Fruit fly (Drosophila melanogaster) whole organism, wandering third instar larva: ENCODE data around the gene ssx.

Experiments used
- Abd-B ChIP-seq: fragments of >200 bp; optimal IDR thresholded peaks from 2 replicates; lab custom pipeline; 2017; ENCODE audit warnings: missing biosample characterization, missing genetic modification characterization
- CG32264 ChIP-seq: fragments of 200-800 bp; sonication (Bioruptor generic); optimal IDR thresholded peaks from 2 replicates; lab custom pipeline; 2016; ENCODE audit warnings: missing biosample characterization, missing genetic modification characterization
- CrebA ChIP-seq: fragments of 200-800 bp; sonication (Bioruptor generic); optimal IDR thresholded peaks from 2 replicates; lab custom pipeline; 2016; ENCODE audit warnings: missing biosample characterization, mild to moderate bottlenecking, missing genetic modification characterization, borderline replicate concordance
- Dfd ChIP-seq: fragments of >200 bp; optimal IDR thresholded peaks from 2 replicates; lab custom pipeline; 2017; ENCODE audit warnings: missing biosample characterization, missing genetic modification characterization
- Dif ChIP-seq: fragments of 200-275, 200-300 bp; sonication (Bioruptor generic); optimal IDR thresholded peaks from 2 replicates; lab custom pipeline; 2018; ENCODE audit warnings: missing biosample characterization, missing genetic modification characterization; ENCODE audit not compliant: partially characterized antibody
- GATAd ChIP-seq: sonication (Bioruptor generic); optimal IDR thresholded peaks from 2 replicates; lab custom pipeline; 2016; ENCODE audit warnings: missing biosample characterization, missing genetic modification characterization
- HLH106 ChIP-seq: fragments of 200-800 bp; optimal IDR thresholded peaks from 3 replicates; lab custom pipeline; 2019; ENCODE audit warnings: missing biosample characterization, mild to moderate bottlenecking, missing genetic modification characterization, moderate library complexity
- Hr78 ChIP-seq: fragments of >200 bp; optimal IDR thresholded peaks from 2 replicates; lab custom pipeline; 2017; ENCODE audit warnings: missing biosample characterization, missing genetic modification characterization
- Hr83 ChIP-seq: fragments of 200-300 bp; sonication (Bioruptor generic); optimal IDR thresholded peaks from 2 replicates; lab custom pipeline; 2016; ENCODE audit warnings: missing biosample characterization, mild to moderate bottlenecking, missing genetic modification characterization, moderate library complexity; ENCODE audit not compliant: poor library complexity, severe bottlenecking
- Jra ChIP-seq: sonication (Bioruptor generic); optimal IDR thresholded peaks from 2 replicates; lab custom pipeline; 2016; ENCODE audit warnings: missing biosample characterization, missing genetic modification characterization
- Myc ChIP-seq: fragments of >200 bp; optimal IDR thresholded peaks from 2 replicates; lab custom pipeline; 2017
- N ChIP-seq: fragments of >200 bp; optimal IDR thresholded peaks from 2 replicates; lab custom pipeline; 2018; ENCODE audit warnings: missing biosample characterization, missing external identifiers, missing genetic modification characterization
- OdsH ChIP-seq: fragments of 200-800 bp; sonication (Bioruptor generic); optimal IDR thresholded peaks from 2 replicates; lab custom pipeline; 2016; ENCODE audit warnings: missing biosample characterization, mild to moderate bottlenecking, missing genetic modification characterization
- Rel ChIP-seq, 2 experiments: fragments of 200-800 bp; sonication (Bioruptor generic) in 1 of 2; optimal IDR thresholded peaks; 2 replicates in 1 of 2; 3 replicates in 1 of 2; lab custom pipeline; 2016 to 2019; ENCODE audit warnings: mild to moderate bottlenecking in 2 of 2, missing biosample characterization in 2 of 2, missing genetic modification characterization in 2 of 2, moderate library complexity in 1 of 2
- Sp1 ChIP-seq: fragments of 200-800 bp; sonication (Bioruptor generic); optimal IDR thresholded peaks from 3 replicates; lab custom pipeline; 2019; ENCODE audit warnings: missing biosample characterization, mild to moderate bottlenecking, missing genetic modification characterization, moderate library complexity
- Vsx2 ChIP-seq: fragments of 200-300, 225-300 bp; sonication (Bioruptor generic); optimal IDR thresholded peaks from 2 replicates; lab custom pipeline; 2018; ENCODE audit warnings: missing biosample characterization, missing genetic modification characterization; ENCODE audit not compliant: partially characterized antibody
- brk ChIP-seq: fragments of 200-800 bp; sonication (Bioruptor generic); optimal IDR thresholded peaks from 2 replicates; lab custom pipeline; 2016; ENCODE audit warnings: missing biosample characterization, mild to moderate bottlenecking, missing genetic modification characterization
- dl ChIP-seq, 2 experiments: fragments of 175-275, 200-275 bp in 1 of 2; fragments of 200-275 bp in 1 of 2; sonication (Bioruptor generic); optimal IDR thresholded peaks; lab custom pipeline; 2018; ENCODE audit warnings: mild to moderate bottlenecking in 2 of 2, missing biosample characterization in 2 of 2, missing genetic modification characterization in 2 of 2, moderate library complexity in 2 of 2; ENCODE audit not compliant: partially characterized antibody in 2 of 2, insufficient read depth in 1 of 2
- dsf ChIP-seq: sonication (Bioruptor generic); optimal IDR thresholded peaks from 2 replicates; lab custom pipeline; 2016; ENCODE audit warnings: missing biosample characterization, missing genetic modification characterization, borderline replicate concordance
- ey ChIP-seq: fragments of 200-800 bp; sonication (Bioruptor generic); optimal IDR thresholded peaks from 2 replicates; lab custom pipeline; 2016; ENCODE audit warnings: missing biosample characterization, missing genetic modification characterization
- foxo ChIP-seq, 2 experiments: fragments of 200-800 bp; sonication (Bioruptor generic); optimal IDR thresholded peaks; 2 replicates in 1 of 2; 3 replicates in 1 of 2; lab custom pipeline; 2016 to 2017; ENCODE audit warnings: missing biosample characterization in 2 of 2, missing genetic modification characterization in 2 of 2
- h ChIP-seq: fragments of 200-800 bp; sonication (Bioruptor generic); optimal IDR thresholded peaks from 3 replicates; lab custom pipeline; 2016; ENCODE audit warnings: missing biosample characterization, mild to moderate bottlenecking, missing genetic modification characterization
- jim ChIP-seq: fragments of 175-275, 200-325 bp; sonication (Bioruptor generic); optimal IDR thresholded peaks from 2 replicates; lab custom pipeline; 2016; ENCODE audit warnings: missing biosample characterization, mild to moderate bottlenecking, missing genetic modification characterization
- lola ChIP-seq: fragments of >200 bp; optimal IDR thresholded peaks from 2 replicates; lab custom pipeline; 2017; ENCODE audit warnings: missing biosample characterization, missing genetic modification characterization
- pan ChIP-seq: fragments of >200 bp; optimal IDR thresholded peaks from 2 replicates; lab custom pipeline; 2017
- psq ChIP-seq: fragments of 200-800 bp; sonication (Bioruptor generic); optimal IDR thresholded peaks from 3 replicates; lab custom pipeline; 2017; ENCODE audit warnings: missing biosample characterization, mild to moderate bottlenecking, missing genetic modification characterization, moderate library complexity
- sage ChIP-seq: fragments of 200-800 bp; sonication (Bioruptor generic); optimal IDR thresholded peaks from 2 replicates; lab custom pipeline; 2016; ENCODE audit warnings: missing biosample characterization, mild to moderate bottlenecking, missing genetic modification characterization
- sv ChIP-seq: fragments of 200-800 bp; sonication (Bioruptor generic); optimal IDR thresholded peaks from 3 replicates; lab custom pipeline; 2016; ENCODE audit warnings: missing biosample characterization, missing genetic modification characterization
- usp ChIP-seq: fragments of >200 bp; optimal IDR thresholded peaks from 2 replicates; lab custom pipeline; 2017; ENCODE audit warnings: missing biosample characterization, missing genetic modification characterization
- woc ChIP-seq: sonication (Bioruptor generic); optimal IDR thresholded peaks from 2 replicates; lab custom pipeline; 2016; ENCODE audit warnings: missing biosample characterization, mild to moderate bottlenecking, missing genetic modification characterization

The ssx gene

DNA sequence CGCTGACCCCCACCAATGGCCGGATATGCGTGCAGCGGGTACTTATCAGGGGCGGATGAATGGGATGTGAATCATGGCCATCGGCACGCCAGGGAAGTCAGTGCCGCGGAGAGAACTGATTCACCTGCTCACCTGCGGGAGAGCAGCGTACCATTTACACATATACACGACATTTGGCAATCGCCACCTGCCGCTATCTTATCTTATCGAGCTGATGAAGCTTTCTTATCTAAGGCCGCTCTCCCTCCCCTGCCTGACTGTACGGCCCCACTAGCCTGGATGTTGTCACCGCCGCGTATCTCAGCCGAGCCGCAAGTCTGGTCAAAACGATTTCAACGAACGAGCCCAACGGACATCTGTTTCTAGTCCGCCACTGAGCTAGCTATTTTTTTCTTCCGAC is 24.1 kb upstream of the ssx start, which contains the start of gene Tsp2A:
Gene Tsp2A, plus strand, starts transcription at position 298 of the 400 bp plus-strand sequence.
- no peak for TF ChIP-seq jim (GFP tag; lab: Kevin White, UChicago)
- TF ChIP-seq h (GFP tag; lab: Kevin White, UChicago): peak; percentile 37

DNA sequence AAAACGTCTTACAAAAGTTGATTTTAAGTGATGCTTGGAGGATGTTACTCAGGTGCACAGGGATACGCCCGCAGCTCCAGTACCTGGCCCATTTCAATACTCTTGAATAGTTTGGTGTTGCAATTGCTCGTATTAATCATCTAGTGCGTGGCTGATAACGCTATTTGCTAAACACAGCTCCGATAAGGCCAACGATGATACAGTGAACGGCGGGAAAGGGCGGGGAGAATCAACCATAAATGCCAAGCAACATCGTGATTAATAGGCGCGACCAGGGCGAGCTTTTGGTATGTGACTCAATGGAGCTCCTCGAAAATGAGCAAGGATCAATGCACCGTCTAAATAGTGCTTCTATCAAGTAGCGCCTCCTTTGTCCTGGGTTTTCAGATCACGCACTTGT is 23.5 kb upstream of the ssx start:
- no peak for TF ChIP-seq lola
- TF ChIP-seq, all 38 proteins: peak for 0

DNA sequence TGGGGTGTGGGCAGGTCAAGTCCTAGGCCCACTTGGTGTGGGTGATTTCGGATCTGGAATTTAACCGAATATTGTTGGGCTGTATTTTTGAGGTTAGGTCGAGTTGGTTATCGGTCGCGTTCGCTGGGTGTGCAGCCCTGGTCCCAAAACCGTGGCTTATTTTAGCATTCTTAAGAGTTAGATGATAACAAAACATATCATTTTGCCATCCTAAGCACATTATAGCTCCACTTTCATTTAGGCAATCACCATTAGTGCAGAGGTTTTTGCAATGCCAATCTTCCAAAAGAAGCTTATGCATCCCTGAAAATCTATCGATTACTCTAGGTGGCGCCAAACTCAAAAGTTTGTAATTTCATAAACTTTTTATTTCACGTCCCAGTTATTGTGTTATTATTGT is 21.1 kb upstream of the ssx start, which contains the start of gene MTPAP:
Gene MTPAP, minus strand, starts transcription at position 103 of the 400 bp plus-strand sequence.
- TF ChIP-seq brk (GFP tag; lab: Kevin White, UChicago): no peak
- TF ChIP-seq CG32264 (GFP tag; lab: Kevin White, UChicago): no peak
- TF ChIP-seq woc (GFP tag; lab: Kevin White, UChicago): no peak
- TF ChIP-seq Rel (GFP tag; optimal IDR thresholded peaks at IDR 0.05; lab: Kevin White, UChicago): no peak
- no peak for TF ChIP-seq Rel (tag; optimal IDR thresholded peaks at IDR 0.05; lab: Kevin White, UChicago)
- peak; percentile 51 for TF ChIP-seq Myc (lab: Kevin White, UChicago)
- TF ChIP-seq lola: no peak
- TF ChIP-seq Vsx2 (GFP tag; lab: Kevin White, UChicago): no peak
- TF ChIP-seq CrebA (GFP tag; lab: Kevin White, UChicago): no peak
- no peak for TF ChIP-seq pan (lab: Kevin White, UChicago)
- TF ChIP-seq psq (GFP tag; lab: Kevin White, UChicago): no peak
- no peak for TF ChIP-seq OdsH (GFP tag; lab: Kevin White, UChicago)
- peak; percentile 9 for TF ChIP-seq h (GFP tag; lab: Kevin White, UChicago)
- TF ChIP-seq Sp1 (GFP tag; lab: Kevin White, UChicago): peak; percentile 11
- peak; percentile 5 for TF ChIP-seq HLH106 (tag; lab: Kevin White, UChicago)
- no peak for TF ChIP-seq N (GFP tag; lab: Kevin White, UChicago)
- no peak for TF ChIP-seq ey (GFP tag; lab: Kevin White, UChicago)

DNA sequence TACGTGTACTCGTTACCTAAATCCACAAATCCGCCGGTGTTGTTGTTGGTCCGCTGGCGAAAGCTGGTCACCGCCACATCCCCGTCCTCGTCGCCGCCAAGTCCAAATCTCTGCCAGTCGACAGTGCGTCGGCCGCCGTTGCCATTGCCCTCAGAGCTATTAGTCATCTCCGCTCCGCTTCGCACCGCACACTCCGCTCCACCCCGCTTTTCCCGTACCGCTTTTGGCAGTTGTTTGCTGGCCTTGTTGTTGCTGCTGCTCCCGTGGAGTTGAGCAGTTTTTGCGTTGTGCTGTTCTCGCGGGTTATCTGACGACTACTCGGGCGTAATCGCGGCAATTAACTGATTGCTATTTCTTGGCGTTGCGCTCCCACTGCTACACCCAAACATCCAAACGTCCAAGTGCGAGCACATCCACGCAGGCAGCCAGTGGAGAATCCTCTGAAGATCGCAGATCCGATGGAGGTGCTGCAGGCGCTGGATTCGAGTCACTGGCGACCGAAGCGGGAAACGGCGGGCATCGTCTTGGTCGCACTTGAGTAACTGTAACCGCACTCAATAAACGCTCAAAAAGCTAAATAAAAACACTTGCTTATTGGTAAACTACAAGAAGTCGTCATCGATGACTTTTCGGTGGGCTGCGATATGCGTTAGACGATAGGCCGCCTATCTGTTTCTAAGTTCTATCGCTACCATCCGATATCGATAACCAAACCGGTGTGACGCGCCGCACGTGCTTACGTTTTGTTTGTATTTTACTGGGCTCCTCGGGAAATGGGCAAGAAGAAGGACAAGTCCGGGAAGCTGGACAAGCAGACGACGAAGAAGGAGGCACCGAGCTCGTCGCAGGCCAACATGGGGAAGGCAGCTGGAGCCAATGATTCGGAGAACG is 16.8 kb upstream of the ssx start, which contains the start of the genes CG12773 and CG11417:
Gene CG12773, minus strand, starts transcription at position 660 of the 891 bp plus-strand sequence.
Gene CG11417, plus strand, starts transcription at position 693 of the 891 bp plus-strand sequence.
- no peak for TF ChIP-seq sage (GFP tag; lab: Kevin White, UChicago)
- TF ChIP-seq Myc (lab: Kevin White, UChicago): peak; percentile 16
- TF ChIP-seq usp (GFP tag; lab: Kevin White, UChicago): no peak
- TF ChIP-seq Hr78 (GFP tag; lab: Kevin White, UChicago): no peak
- no peak for TF ChIP-seq HLH106 (tag; lab: Kevin White, UChicago)
- TF ChIP-seq h (GFP tag; lab: Kevin White, UChicago): peak; percentile 27
- TF ChIP-seq sv (GFP tag; lab: Kevin White, UChicago): no peak
- TF ChIP-seq Abd-B (GFP tag; lab: Kevin White, UChicago): no peak
- TF ChIP-seq jim (GFP tag; lab: Kevin White, UChicago): no peak
- TF ChIP-seq Jra: peak; percentile 75
- TF ChIP-seq psq (GFP tag; lab: Kevin White, UChicago): no peak
- TF ChIP-seq Dif (GFP tag; lab: Kevin White, UChicago): peak; percentile 9
- no peak for TF ChIP-seq pan (lab: Kevin White, UChicago)
- no peak for TF ChIP-seq Hr83 (GFP tag; lab: Kevin White, UChicago)
- no peak for TF ChIP-seq foxo (GFP tag; optimal IDR thresholded peaks at IDR 0.05; lab: Kevin White, UChicago)
- peak; percentile 11 for TF ChIP-seq Sp1 (GFP tag; lab: Kevin White, UChicago)
- no peak for TF ChIP-seq dsf (GFP tag; lab: Kevin White, UChicago)
- TF ChIP-seq GATAd (GFP tag; lab: Kevin White, UChicago): no peak

DNA sequence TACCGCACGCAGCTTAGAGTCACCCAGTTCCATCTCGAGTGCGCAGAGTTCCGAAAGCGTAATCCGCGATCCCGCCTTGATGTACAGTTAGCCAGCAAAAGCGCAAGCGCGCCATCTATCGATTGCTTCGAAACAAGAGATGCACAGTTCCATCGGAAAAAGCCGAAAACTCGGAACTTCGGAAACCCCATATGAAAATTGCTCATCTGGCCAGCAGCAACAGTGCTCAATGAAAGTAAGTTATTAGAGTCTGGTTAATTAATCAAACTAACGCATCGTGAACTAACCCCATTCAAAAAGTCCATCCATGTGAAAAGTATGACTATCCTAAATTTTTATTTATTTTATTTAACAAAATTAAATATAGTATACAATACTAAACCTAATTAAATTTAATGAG is 12.9 kb upstream of the ssx start, which contains the start of gene png:
Gene png, minus strand, starts transcription at position 101 of the 400 bp plus-strand sequence.
- TF ChIP-seq Myc (lab: Kevin White, UChicago) (no peak), dl (GFP tag; optimal IDR thresholded peaks at IDR 0.05; lab: Kevin White, UChicago; ENCODE audit: insufficient read depth in 1 of 2, partially characterized antibody in 2 of 2) (no peak), Dfd (GFP tag; lab: Kevin White, UChicago) (no peak), GATAd (GFP tag; lab: Kevin White, UChicago) (no peak), HLH106 (tag; lab: Kevin White, UChicago) (no peak), h (GFP tag; lab: Kevin White, UChicago) (no peak), ey (GFP tag; lab: Kevin White, UChicago) (no peak), Rel (GFP tag; optimal IDR thresholded peaks at IDR 0.05; lab: Kevin White, UChicago) (no peak), Rel (tag; optimal IDR thresholded peaks at IDR 0.05; lab: Kevin White, UChicago) (no peak), Hr78 (GFP tag; lab: Kevin White, UChicago) (no peak), N (GFP tag; lab: Kevin White, UChicago) (no peak), lola (no peak), Vsx2 (GFP tag; lab: Kevin White, UChicago) (no peak), psq (GFP tag; lab: Kevin White, UChicago) (no peak)
